Worm (Caenorhabditis elegans) whole organism, L4 larva: ENCODE data around the gene srbc-7.

Experiments used
- R02D3.7 ChIP-seq: fragments of 150-350 bp; sonication (generic microtip); optimal IDR thresholded peaks from 3 replicates; lab custom pipeline; 2014; ENCODE audit warnings: missing biosample characterization, missing genetic modification characterization
- Y5F2A.4 ChIP-seq: fragments of 200-800 bp; sonication (Bioruptor generic); optimal IDR thresholded peaks from 2 replicates; lab custom pipeline; 2018; ENCODE audit warnings: mild to moderate bottlenecking, missing genetic modification characterization, missing compliant biosample characterization
- ceh-28 ChIP-seq: fragments of 150-350 bp; optimal IDR thresholded peaks from 2 replicates; lab custom pipeline; 2014; ENCODE audit warnings: missing biosample characterization, missing genetic modification reagents, missing genetic modification characterization
- ceh-44 ChIP-seq: fragments of 200-800 bp; sonication (Bioruptor generic); IDR thresholded peaks from 2 replicates; pipeline ENCODE4 v1.3.6; 2022; ENCODE audit warnings: missing genetic modification reagents, missing genetic modification characterization, missing compliant biosample characterization
- hmg-1.1 ChIP-seq: fragments of 200-800 bp; sonication (Bioruptor generic); IDR thresholded peaks from 2 replicates; pipeline ENCODE4 v1.3.6; 2022; ENCODE audit warnings: missing genetic modification reagents, missing genetic modification characterization, missing compliant biosample characterization
- mep-1 ChIP-seq: fragments of 150-350 bp; sonication (generic microtip); optimal IDR thresholded peaks from 3 replicates; lab custom pipeline; 2014; ENCODE audit warnings: missing biosample characterization, missing genetic modification characterization
- mes-2 ChIP-seq: sonication (generic microtip); optimal IDR thresholded peaks from 2 replicates; lab custom pipeline; 2016; ENCODE audit warnings: missing genotype, mild to moderate bottlenecking, missing genetic modification characterization, missing compliant biosample characterization; ENCODE audit not compliant: poor library complexity, severe bottlenecking
- pqm-1 ChIP-seq: sonication (generic microtip); optimal IDR thresholded peaks from 2 replicates; lab custom pipeline; 2017; ENCODE audit warnings: missing biosample characterization, missing genetic modification characterization
- snpc-4 ChIP-seq: fragments of 150-350 bp; optimal IDR thresholded peaks from 2 replicates; lab custom pipeline; 2014; ENCODE audit warnings: missing biosample characterization, missing genetic modification characterization
- unc-39 ChIP-seq: sonication (generic microtip); optimal IDR thresholded peaks from 2 replicates; lab custom pipeline; 2017; ENCODE audit warnings: missing biosample characterization, missing genetic modification characterization
- unc-62 ChIP-seq, 3 experiments: fragments of 150-350 bp in 1 of 3; sonication (generic microtip); optimal IDR thresholded peaks in 2 of 3; peaks in 1 of 3; 1 replicate in 1 of 3; 2 replicates in 2 of 3; lab custom pipeline; 2014 to 2017; ENCODE audit warnings: missing biosample characterization in 3 of 3, missing genetic modification characterization in 3 of 3, missing genetic modification reagents in 3 of 3, missing genotype in 1 of 3

DNA sequence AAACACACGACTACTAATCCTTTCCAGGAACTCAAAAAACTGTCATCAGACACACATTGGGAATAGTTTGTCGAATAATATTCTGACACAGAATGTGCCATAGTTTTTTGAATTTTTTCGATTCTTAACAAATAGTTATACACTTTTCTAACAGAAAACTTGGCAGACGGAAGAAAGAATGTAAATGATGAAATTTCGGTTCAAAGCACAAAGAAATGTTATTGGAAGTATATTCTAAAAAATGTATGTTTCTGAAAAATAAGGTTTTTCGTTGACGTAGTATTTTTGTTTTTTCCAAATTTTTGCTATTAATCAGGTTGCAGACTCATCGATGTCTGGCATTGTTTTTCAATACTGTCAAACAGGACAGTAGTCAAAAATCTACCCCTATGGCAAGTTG lies 26.5 kb downstream of the srbc-7 start, which contains the start of gene srh-92:
- TF ChIP-seq R02D3.7 (tag; lab: Kevin White, UChicago) = no peak
- no peak for TF ChIP-seq hmg-1.1 (GFP tag; lab: Robert Waterston, UW)
- no peak for TF ChIP-seq mes-2
- TF ChIP-seq unc-62 (GFP tag; optimal IDR thresholded peaks at IDR 0.05 in 1 of 2; lab: Kevin White, UChicago) = no peak
- no peak for TF ChIP-seq unc-62 (tag; optimal IDR thresholded peaks at IDR 0.05; lab: Kevin White, UChicago)
- no peak for TF ChIP-seq ceh-28 (tag; lab: Kevin White, UChicago)
- no peak for TF ChIP-seq snpc-4
- TF ChIP-seq ceh-44 (GFP tag; lab: Robert Waterston, UW) = no peak
- TF ChIP-seq mep-1 = no peak
- TF ChIP-seq Y5F2A.4 = no peak
- TF ChIP-seq pqm-1 = no peak
- no peak for TF ChIP-seq unc-39 (tag; lab: Kevin White, UChicago)
